Fruit fly (Drosophila melanogaster): ENCODE measurements around the gene RFeSP.

The RFeSP gene

DNA sequence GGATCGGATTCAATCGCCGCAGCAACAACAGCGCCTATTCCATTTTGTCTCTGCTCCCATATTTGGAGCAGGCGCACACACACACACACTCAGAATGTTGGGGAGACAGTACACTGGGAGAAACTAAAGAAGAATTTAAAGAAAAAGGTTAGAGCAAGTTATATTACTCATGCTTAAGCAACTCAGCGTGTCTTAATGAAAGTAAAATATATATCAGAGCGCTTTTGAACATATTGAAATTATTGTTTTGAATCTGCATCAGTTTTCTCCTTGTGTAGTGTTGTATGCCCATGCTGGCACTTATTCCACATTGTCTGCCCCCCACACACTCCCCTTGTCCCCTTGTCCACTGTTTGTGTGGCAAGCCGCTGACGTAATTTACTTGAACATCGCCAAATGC is 23.8 kb downstream of the RFeSP start:
- TF ChIP-seq sisA (GFP tag; IDR thresholded peaks at IDR 0.05) = peak; percentile 84
- TF ChIP-seq nerfin-2 (GFP tag; IDR thresholded peaks at IDR 0.05; ENCODE audit: partially characterized antibody) = no peak
- peak; percentile 47 for TF ChIP-seq jing (GFP tag; optimal IDR thresholded peaks at IDR 0.05)
- peak; percentile 88 for TF ChIP-seq dmrt99B (tag; optimal IDR thresholded peaks at IDR 0.05)
- TF ChIP-seq CG31441 (GFP tag; IDR thresholded peaks at IDR 0.05) = peak; percentile 70
- peak; percentile 76 to 82 for TF ChIP-seq Pdp1 (GFP tag; optimal IDR thresholded peaks at IDR 0.05)
- no peak for TF ChIP-seq Hey (tag; optimal IDR thresholded peaks at IDR 0.05)
- no peak for TF ChIP-seq Opbp (GFP tag; IDR thresholded peaks at IDR 0.05; ENCODE audit: partially characterized antibody)
- TF ChIP-seq inv (GFP tag; IDR thresholded peaks at IDR 0.05; ENCODE audit: partially characterized antibody) = no peak
- TF ChIP-seq Max (GFP tag; optimal IDR thresholded peaks at IDR 0.05) = peak; percentile 64
- peak; percentile 67 for TF ChIP-seq fu2 (GFP tag; optimal IDR thresholded peaks at IDR 0.05)
- TF ChIP-seq az2 (GFP tag; optimal IDR thresholded peaks at IDR 0.05) = peak; percentile 73
- no peak for TF ChIP-seq fd102C (GFP tag; optimal IDR thresholded peaks at IDR 0.05)
- TF ChIP-seq Hr78 (GFP tag; optimal IDR thresholded peaks at IDR 0.05) = no peak
- no peak for TF ChIP-seq D (optimal IDR thresholded peaks at IDR 0.05)
- TF ChIP-seq D (GFP tag; optimal IDR thresholded peaks at IDR 0.05) = peak; percentile 61
- TF ChIP-seq CG10366 (GFP tag; IDR thresholded peaks at IDR 0.05) = peak; percentile 79
- TF ChIP-seq CG4404 (GFP tag; IDR thresholded peaks at IDR 0.05) = no peak
- 0 out of 3 replicates have a peak, but pooled peaks have one; percentile 34 for TF ChIP-seq CG3726 (GFP tag; IDR thresholded peaks at IDR 0.05)
- TF ChIP-seq vvl (GFP tag; IDR thresholded peaks at IDR 0.05) = peak; percentile 94
- peak; percentile 51; the same call in 1 of the 3 replicates for TF ChIP-seq CG11093 (GFP tag; IDR thresholded peaks at IDR 0.05)
- peak; percentile 57 for TF ChIP-seq Ravus (GFP tag; IDR thresholded peaks at IDR 0.05)
- peak; percentile 80 for TF ChIP-seq Ada2b (GFP tag; IDR thresholded peaks at IDR 0.05)
- peak; percentile 75 for TF ChIP-seq Hsf (GFP tag; optimal IDR thresholded peaks at IDR 0.05)
- TF ChIP-seq Lhr (GFP tag; optimal IDR thresholded peaks at IDR 0.05) = no peak
- TF ChIP-seq CG33213 (GFP tag; optimal IDR thresholded peaks at IDR 0.05) = peak; percentile 68
- peak; percentile 79 for TF ChIP-seq Meics (GFP tag; optimal IDR thresholded peaks at IDR 0.05)
- peak; percentile 79 for TF ChIP-seq cwo (GFP tag; optimal IDR thresholded peaks at IDR 0.05)
- TF ChIP-seq CG7963 (GFP tag; IDR thresholded peaks at IDR 0.05; ENCODE audit: partially characterized antibody) = no peak
- TF ChIP-seq Stat92E (GFP tag; optimal IDR thresholded peaks at IDR 0.05) = no peak
- peak; percentile 15 for TF ChIP-seq Usf (GFP tag; optimal IDR thresholded peaks at IDR 0.05)
- TF ChIP-seq tgo (GFP tag; IDR thresholded peaks at IDR 0.05) = peak; percentile 85
- peak; percentile 75 for TF ChIP-seq CG13424 (tag; optimal IDR thresholded peaks at IDR 0.05)
- TF ChIP-seq twi (tag; optimal IDR thresholded peaks at IDR 0.05) = no peak
- TF ChIP-seq CG12236 (GFP tag; optimal IDR thresholded peaks at IDR 0.05) = peak; percentile 49
- no peak for TF ChIP-seq psq (GFP tag; optimal IDR thresholded peaks at IDR 0.05)
- TF ChIP-seq CG13287 (GFP tag; IDR thresholded peaks at IDR 0.05; ENCODE audit: partially characterized antibody) = no peak
- peak; percentile 16 for TF ChIP-seq CG4282 (GFP tag; optimal IDR thresholded peaks at IDR 0.05)
- no peak for TF ChIP-seq CG10979 (tag; optimal IDR thresholded peaks at IDR 0.05)
- no peak for TF ChIP-seq CG14860 (GFP tag; IDR thresholded peaks at IDR 0.05; ENCODE audit: partially characterized antibody)
- peak; percentile 64 for TF ChIP-seq CG17385 (GFP tag; optimal IDR thresholded peaks at IDR 0.05)
- TF ChIP-seq hbn (GFP tag; IDR thresholded peaks at IDR 0.05; ENCODE audit: partially characterized antibody) = no peak
- TF ChIP-seq chinmo (GFP tag; IDR thresholded peaks at IDR 0.05; ENCODE audit: partially characterized antibody) = no peak
- peak; percentile 70 for TF ChIP-seq Atf6 (GFP tag; IDR thresholded peaks at IDR 0.05)
- TF ChIP-seq tin (GFP tag; optimal IDR thresholded peaks at IDR 0.05) = peak; percentile 82
- TF ChIP-seq CG12299 (tag; optimal IDR thresholded peaks at IDR 0.05) = peak; percentile 43
- TF ChIP-seq CG8944 (GFP tag; optimal IDR thresholded peaks at IDR 0.05) = peak; percentile 66
- TF ChIP-seq ttk (GFP tag; IDR thresholded peaks at IDR 0.05) = peak; percentile 91
- TF ChIP-seq yki (optimal IDR thresholded peaks at IDR 0.05) = no peak
- TF ChIP-seq CG1792 (GFP tag; optimal IDR thresholded peaks at IDR 0.05) = peak; percentile 80

All from whole organism, embryonic.